Worm (Caenorhabditis elegans): ENCODE data around the gene srap-1.

srap-1 gene

ce11 chrII:11157660-11158059 is 45.4 kb upstream of the srap-1 start:
- no peak for TF ChIP-seq tbx-8 (GFP tag; optimal IDR thresholded peaks at IDR 0.05)
- no peak for TF ChIP-seq blmp-1 (tag; optimal IDR thresholded peaks at IDR 0.05)
- peak; percentile 71 for TF ChIP-seq sptf-1 (tag; optimal IDR thresholded peaks at IDR 0.05)
- no peak for TF ChIP-seq mab-5 (tag; optimal IDR thresholded peaks at IDR 0.05)
- TF ChIP-seq nhr-2 (tag; optimal IDR thresholded peaks at IDR 0.05) = no peak
- TF ChIP-seq ceh-43 (GFP tag; optimal IDR thresholded peaks at IDR 0.05) = no peak
- peak; percentile 52 for TF ChIP-seq bed-3 (GFP tag; optimal IDR thresholded peaks at IDR 0.05)
- peak; percentile 13 for TF ChIP-seq cnd-1 (tag; optimal IDR thresholded peaks at IDR 0.05)
- TF ChIP-seq nhr-237 (tag; optimal IDR thresholded peaks at IDR 0.05) = no peak
- no peak for TF ChIP-seq mep-1 (tag; optimal IDR thresholded peaks at IDR 0.05)
- no peak for TF ChIP-seq ztf-11 (tag; optimal IDR thresholded peaks at IDR 0.05)
- TF ChIP-seq sem-2 (GFP tag; optimal IDR thresholded peaks at IDR 0.05) = no peak
- no peak for TF ChIP-seq unc-39 (tag; optimal IDR thresholded peaks at IDR 0.05)
- TF ChIP-seq ceh-39 (tag; optimal IDR thresholded peaks at IDR 0.05) = no peak
- TF ChIP-seq unc-62 (GFP tag; optimal IDR thresholded peaks at IDR 0.05) = no peak
- no peak for TF ChIP-seq ceh-83 (GFP tag; optimal IDR thresholded peaks at IDR 0.05)
- TF ChIP-seq zip-8 (tag; optimal IDR thresholded peaks at IDR 0.05) = no peak
- peak; percentile 70 for TF ChIP-seq unc-120 (tag; optimal IDR thresholded peaks at IDR 0.05; ENCODE audit: poor library complexity, severe bottlenecking)
- no peak for TF ChIP-seq nhr-12 (tag; optimal IDR thresholded peaks at IDR 0.05)
- no peak for TF ChIP-seq elt-3 (tag; optimal IDR thresholded peaks at IDR 0.05)
- TF ChIP-seq ham-2 (GFP tag; optimal IDR thresholded peaks at IDR 0.05) = peak; percentile 61
- TF ChIP-seq mls-2 (tag; optimal IDR thresholded peaks at IDR 0.05) = peak; percentile 52
- TF ChIP-seq nhr-76 (tag; optimal IDR thresholded peaks at IDR 0.05) = no peak
- no peak for TF ChIP-seq elt-1 (tag; optimal IDR thresholded peaks at IDR 0.05; ENCODE audit: borderline replicate concordance, insufficient read depth)
- TF ChIP-seq snpc-4 (tag; optimal IDR thresholded peaks at IDR 0.05) = no peak
- TF ChIP-seq lin-13 (tag; optimal IDR thresholded peaks at IDR 0.05) = no peak
- TF ChIP-seq hlh-1 (tag; optimal IDR thresholded peaks at IDR 0.05) = no peak
- peak; percentile 60 for TF ChIP-seq drap-1 (GFP tag; optimal IDR thresholded peaks at IDR 0.05)
- TF ChIP-seq ces-1 (GFP tag; optimal IDR thresholded peaks at IDR 0.05) = no peak
- TF ChIP-seq nhr-28 (tag; optimal IDR thresholded peaks at IDR 0.05) = no peak
- TF ChIP-seq lsy-2 (tag; optimal IDR thresholded peaks at IDR 0.05) = no peak
- peak; percentile 47 for TF ChIP-seq M03D4.4 (tag; optimal IDR thresholded peaks at IDR 0.05)
- TF ChIP-seq lin-32 (GFP tag; optimal IDR thresholded peaks at IDR 0.05) = no peak
- no peak for TF ChIP-seq flh-1 (GFP tag; optimal IDR thresholded peaks at IDR 0.05)
- no peak for TF ChIP-seq pha-4 (tag; optimal IDR thresholded peaks at IDR 0.05)

DNA sequence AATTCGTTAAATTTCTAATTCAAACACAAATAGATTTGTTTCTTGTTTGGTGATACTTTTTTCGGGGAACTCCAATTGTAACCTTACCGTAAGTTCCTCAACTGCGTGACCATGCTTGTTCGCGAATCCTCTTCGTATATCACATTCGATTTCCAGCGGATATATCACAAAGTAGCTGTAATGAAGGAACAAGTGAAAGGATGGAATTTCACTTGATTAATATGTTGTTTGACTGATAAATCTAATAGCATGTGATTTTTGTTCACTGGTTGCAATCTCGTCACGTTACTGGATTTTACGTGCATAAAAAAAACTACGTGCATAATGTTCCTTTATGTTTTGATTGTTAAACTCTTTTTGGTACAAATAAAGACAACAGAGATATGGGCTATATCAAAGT is 41.3 kb upstream of the srap-1 start:
- TF ChIP-seq cnd-1 (tag; optimal IDR thresholded peaks at IDR 0.05) (no peak), mls-2 (tag; optimal IDR thresholded peaks at IDR 0.05) (no peak), pha-4 (tag; optimal IDR thresholded peaks at IDR 0.05) (no peak)

DNA sequence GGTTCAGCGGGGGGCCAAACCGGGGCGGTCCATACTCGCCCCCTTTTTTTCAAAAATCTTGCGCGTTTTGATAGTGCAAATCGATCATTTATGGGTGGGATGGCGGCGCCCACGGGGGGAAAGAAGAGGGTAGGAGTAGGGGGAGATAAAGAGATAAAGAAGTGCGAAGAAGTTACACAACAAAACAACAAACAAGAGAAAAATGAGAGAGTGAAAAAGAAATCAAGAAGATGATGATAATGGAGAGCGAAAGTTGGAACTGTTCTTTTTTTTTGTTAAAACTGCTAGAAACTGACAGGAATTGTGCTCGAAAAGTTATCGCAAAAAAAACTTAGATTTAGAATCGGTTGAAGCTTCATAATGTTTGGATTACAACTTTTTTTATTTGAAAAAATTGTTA is 40.6 kb upstream of the srap-1 start, which contains the start of gene ptr-13:
Gene ptr-13 (minus strand): TSS at position 92 of the 400 bp plus-strand sequence.
- TF ChIP-seq mab-5 (tag; optimal IDR thresholded peaks at IDR 0.05) (no peak), snpc-4 (tag; optimal IDR thresholded peaks at IDR 0.05) (no peak), elt-1 (tag; optimal IDR thresholded peaks at IDR 0.05; ENCODE audit: borderline replicate concordance, insufficient read depth) (no peak), ceh-83 (GFP tag; optimal IDR thresholded peaks at IDR 0.05) (no peak), sem-2 (GFP tag; optimal IDR thresholded peaks at IDR 0.05) (no peak), unc-39 (tag; optimal IDR thresholded peaks at IDR 0.05) (no peak), unc-120 (tag; optimal IDR thresholded peaks at IDR 0.05; ENCODE audit: poor library complexity, severe bottlenecking) (no peak), lin-32 (GFP tag; optimal IDR thresholded peaks at IDR 0.05) (no peak), sptf-1 (tag; optimal IDR thresholded peaks at IDR 0.05) (no peak)

- TF ChIP-seq sptf-1 (tag; optimal IDR thresholded peaks at IDR 0.05) (no peak), M03D4.4 (tag; optimal IDR thresholded peaks at IDR 0.05) (no peak), drap-1 (GFP tag; optimal IDR thresholded peaks at IDR 0.05) (no peak), nhr-237 (tag; optimal IDR thresholded peaks at IDR 0.05) (no peak), lsy-2 (tag; optimal IDR thresholded peaks at IDR 0.05) (no peak), nhr-28 (tag; optimal IDR thresholded peaks at IDR 0.05) (no peak), pha-4 (tag; optimal IDR thresholded peaks at IDR 0.05) (no peak), elt-3 (tag; optimal IDR thresholded peaks at IDR 0.05) (no peak), snpc-4 (tag; optimal IDR thresholded peaks at IDR 0.05) (no peak), tbx-8 (GFP tag; optimal IDR thresholded peaks at IDR 0.05) (no peak), lin-13 (tag; optimal IDR thresholded peaks at IDR 0.05) (no peak), ham-2 (GFP tag; optimal IDR thresholded peaks at IDR 0.05) (no peak), elt-1 (tag; optimal IDR thresholded peaks at IDR 0.05; ENCODE audit: borderline replicate concordance, insufficient read depth) (no peak)
These were observed 39.7 kb upstream of the srap-1 start for ce11 chrII:11163291-11163690.

All from whole organism, mixed stage, embryonic.